Worm (Caenorhabditis elegans) whole organism, L1 larva: Measurements from ENCODE around the gene cyp-44A1.

Experiments
- C04F5.9 ChIP-seq: sonication (generic microtip); optimal IDR thresholded peaks from 2 replicates; lab custom pipeline; 2016; ENCODE audit warnings: missing genetic modification characterization, missing compliant biosample characterization
- aha-1 ChIP-seq: fragments of 150-350 bp; optimal IDR thresholded peaks from 2 replicates; lab custom pipeline; 2014; ENCODE audit warnings: missing biosample characterization, missing genetic modification characterization
- ama-1 ChIP-seq: fragments of 150-350 bp; optimal IDR thresholded peaks from 2 replicates; lab custom pipeline; 2014
- dpl-1 ChIP-seq, 3 experiments: fragments of 150-350 bp in 2 of 3; sonication (generic microtip) in 1 of 3; optimal IDR thresholded peaks; 2 replicates each; lab custom pipeline; 2014 to 2017; ENCODE audit warnings: missing biosample characterization in 3 of 3, missing genetic modification characterization in 3 of 3, missing genetic modification reagents in 3 of 3
- egl-27 ChIP-seq, 2 experiments: fragments of 150-350 bp in 1 of 2; sonication (generic microtip); optimal IDR thresholded peaks; 3 replicates each; lab custom pipeline; 2017 to 2018; ENCODE audit warnings: missing biosample characterization in 2 of 2, missing genetic modification characterization in 2 of 2, missing genetic modification reagents in 2 of 2
- hpl-2 ChIP-seq: fragments of 150-350 bp; optimal IDR thresholded peaks from 2 replicates; lab custom pipeline; 2014; ENCODE audit warnings: missing biosample characterization, missing genetic modification reagents, missing genetic modification characterization
- lin-13 ChIP-seq: fragments of 150-350 bp; optimal IDR thresholded peaks from 2 replicates; lab custom pipeline; 2014; ENCODE audit warnings: missing biosample characterization, missing genetic modification reagents, missing genetic modification characterization
- lin-15B ChIP-seq: fragments of 150-350 bp; sonication (generic microtip); optimal IDR thresholded peaks from 3 replicates; lab custom pipeline; 2014; ENCODE audit warnings: missing biosample characterization, missing genetic modification characterization
- lir-3 ChIP-seq: sonication (generic microtip); optimal IDR thresholded peaks from 2 replicates; lab custom pipeline; 2016; ENCODE audit warnings: mild to moderate bottlenecking, missing genetic modification characterization, moderate library complexity, missing compliant biosample characterization; ENCODE audit not compliant: poor library complexity
- nhr-11 ChIP-seq: fragments of 150-350 bp; optimal IDR thresholded peaks from 2 replicates; lab custom pipeline; 2014; ENCODE audit warnings: missing biosample characterization, missing genetic modification characterization
- nhr-71 ChIP-seq: sonication (generic microtip); optimal IDR thresholded peaks from 2 replicates; lab custom pipeline; 2016; ENCODE audit warnings: mild to moderate bottlenecking, missing genetic modification characterization, moderate library complexity, missing compliant biosample characterization
- nhr-77 ChIP-seq: fragments of 150-350 bp; optimal IDR thresholded peaks from 2 replicates; lab custom pipeline; 2014; ENCODE audit warnings: missing biosample characterization, missing genetic modification characterization
- unc-130 ChIP-seq: fragments of 150-350 bp; optimal IDR thresholded peaks from 2 replicates; lab custom pipeline; 2017; ENCODE audit warnings: missing biosample characterization, missing genetic modification characterization, inconsistent platforms

DNA sequence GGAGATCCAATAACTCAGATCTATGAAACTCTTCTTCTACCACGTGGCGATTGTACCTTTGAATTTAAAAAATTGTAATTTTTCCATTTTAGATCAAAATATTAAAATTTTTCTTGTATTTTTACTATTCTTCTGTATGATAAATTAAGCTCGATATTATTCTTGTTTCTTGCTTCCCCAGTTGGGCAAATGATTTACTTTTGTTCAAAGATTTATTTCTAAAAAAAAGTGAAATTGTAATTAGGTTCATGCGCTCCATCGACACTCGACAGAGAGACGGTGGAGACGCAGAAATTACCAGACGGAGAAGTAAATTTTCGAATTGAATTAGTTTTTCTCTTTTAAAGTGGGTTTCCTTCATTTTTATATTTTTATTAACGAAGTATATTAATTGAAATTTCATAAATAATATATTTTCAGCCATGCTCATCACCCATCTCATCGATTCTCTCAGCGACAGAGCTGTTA, 2.0 kb downstream of the cyp-44A1 start, which contains the start of gene npp-24:
- TF ChIP-seq lin-15B (tag; lab: Kevin White, UChicago) (peak; percentile 28), nhr-11 (no peak), nhr-77 (tag; lab: Kevin White, UChicago) (no peak), ama-1 (lab: Kevin White, UChicago) (no peak), lin-13 (no peak), unc-130 (tag; lab: Kevin White, UChicago) (no peak), lir-3 (tag; lab: Kevin White, UChicago) (no peak), egl-27 (tag; optimal IDR thresholded peaks at IDR 0.05; lab: Kevin White, UChicago) (no peak), hpl-2 (GFP tag; lab: Kevin White, UChicago) (no peak), dpl-1 (GFP tag; optimal IDR thresholded peaks at IDR 0.05; lab: Kevin White, UChicago) (peak in 1 of 3 experiments; percentile 45), C04F5.9 (tag; lab: Kevin White, UChicago) (no peak), nhr-71 (tag; lab: Kevin White, UChicago) (no peak), aha-1 (tag; lab: Kevin White, UChicago) (no peak)
